Fruit fly (Drosophila melanogaster): ENCODE data around the gene Cpr65Ax2.

- no peak for TF ChIP-seq psq (optimal IDR thresholded peaks at IDR 0.05)
- no peak for TF ChIP-seq Myc (optimal IDR thresholded peaks at IDR 0.05)
- no peak for TF ChIP-seq h (optimal IDR thresholded peaks at IDR 0.05)
Measured at dm6 chr3L:6105435-6105834, 45.2 kb downstream of the Cpr65Ax2 start.
